Worm (Caenorhabditis elegans) whole organism, late embryonic: ENCODE measurements around the gene dlhd-1.

Experiments
- dve-1 ChIP-seq: sonication (generic microtip); optimal IDR thresholded peaks from 2 replicates; lab custom pipeline; 2017; ENCODE audit warnings: antibody characterized with exemption, mild to moderate bottlenecking, missing genetic modification characterization, missing compliant biosample characterization
- elt-2 ChIP-seq: sonication (generic microtip); optimal IDR thresholded peaks from 2 replicates; lab custom pipeline; 2016; ENCODE audit warnings: missing genetic modification reagents, missing genetic modification characterization, missing compliant biosample characterization
- pag-3 ChIP-seq: sonication (generic microtip); optimal IDR thresholded peaks from 2 replicates; lab custom pipeline; 2016; ENCODE audit warnings: missing compliant biosample characterization, missing genetic modification characterization, borderline replicate concordance
- tbx-2 ChIP-seq: sonication (generic microtip); optimal IDR thresholded peaks from 2 replicates; lab custom pipeline; 2016; ENCODE audit warnings: missing genetic modification characterization, missing compliant biosample characterization

- TF ChIP-seq elt-2, result no peak
- no peak for TF ChIP-seq dve-1 (tag; lab: Kevin White, UChicago)
- TF ChIP-seq tbx-2 (tag; lab: Kevin White, UChicago), result no peak
- no peak for TF ChIP-seq pag-3 (tag; lab: Kevin White, UChicago)
Measured at ce11 chrII:1149390-1149789, 22.5 kb downstream of the dlhd-1 start.
